Fruit fly (Drosophila melanogaster) whole organism, embryonic: Measurements from ENCODE around the gene CG7386.

Experiments
- Antp ChIP-seq: fragments of 200-800 bp; sonication (Bioruptor generic); optimal IDR thresholded peaks from 3 replicates; lab custom pipeline; 2016; ENCODE audit warnings: missing biosample characterization, missing genetic modification characterization
- B-H1 ChIP-seq: fragments of 200-800 bp; sonication (Bioruptor generic); IDR thresholded peaks from 3 replicates; pipeline ENCODE4 v1.3.6; 2022; ENCODE audit warnings: missing biosample characterization, missing genetic modification characterization
- CG10462 ChIP-seq: fragments of 200-800 bp; sonication (Bioruptor generic); optimal IDR thresholded peaks from 2 replicates; lab custom pipeline; 2016; ENCODE audit warnings: missing biosample characterization, missing genetic modification characterization
- CG10959 ChIP-seq: fragments of 200-800 bp; sonication (Bioruptor generic); IDR thresholded peaks from 2 replicates; pipeline ENCODE4 v1.3.6; 2022; ENCODE audit warnings: missing biosample characterization, missing genetic modification characterization
- CG12659 ChIP-seq: fragments of 200-800 bp; sonication (Bioruptor generic); optimal IDR thresholded peaks from 3 replicates; lab custom pipeline; 2017; ENCODE audit warnings: mild to moderate bottlenecking, missing biosample characterization, missing genetic modification reagents, missing genetic modification characterization
- CG14667 ChIP-seq: fragments of 200-800 bp; sonication (Bioruptor generic); IDR thresholded peaks from 2 replicates; pipeline ENCODE4 v1.3.6; 2022; ENCODE audit warnings: missing biosample characterization, missing genetic modification characterization
- CG15269 ChIP-seq: fragments of 200-800 bp; sonication (Bioruptor generic); optimal IDR thresholded peaks from 2 replicates; lab custom pipeline; 2018; ENCODE audit warnings: missing biosample characterization, mild to moderate bottlenecking, missing genetic modification characterization, moderate library complexity
- CG2678 ChIP-seq: fragments of 200-800 bp; sonication (Bioruptor generic); optimal IDR thresholded peaks from 3 replicates; lab custom pipeline; 2019; ENCODE audit warnings: missing biosample characterization, mild to moderate bottlenecking, missing genetic modification characterization, moderate library complexity
- CG3726 ChIP-seq: fragments of 200-800 bp; sonication (Bioruptor generic); IDR thresholded peaks from 3 replicates; pipeline ENCODE4, ENCODE4 v1.3.6; 2022; ENCODE audit warnings: missing biosample characterization, missing genetic modification characterization
- CG4282 ChIP-seq: fragments of 200-800 bp; sonication (Bioruptor generic); optimal IDR thresholded peaks from 2 replicates; lab custom pipeline; 2016; ENCODE audit warnings: missing biosample characterization, missing genetic modification characterization
- CG5180 ChIP-seq: fragments of 200-800 bp; sonication (Bioruptor generic); optimal IDR thresholded peaks from 3 replicates; lab custom pipeline; 2017; ENCODE audit warnings: missing biosample characterization, missing genetic modification characterization, mild to moderate bottlenecking, moderate library complexity, missing genetic modification reagents
- CG6175 ChIP-seq: fragments of 200-800 bp; sonication (Bioruptor generic); IDR thresholded peaks from 3 replicates; pipeline ENCODE4 v1.3.6; 2022; ENCODE audit warnings: missing biosample characterization, missing genetic modification characterization
- CG6254 ChIP-seq: fragments of 200-800 bp; sonication (Bioruptor generic); optimal IDR thresholded peaks from 3 replicates; lab custom pipeline; 2017; ENCODE audit warnings: mild to moderate bottlenecking, missing biosample characterization, missing genetic modification reagents, missing genetic modification characterization
- CG6813 ChIP-seq: fragments of 200-800 bp; sonication (Bioruptor generic); optimal IDR thresholded peaks from 2 replicates; lab custom pipeline; 2017; ENCODE audit warnings: missing biosample characterization, missing genetic modification characterization, mild to moderate bottlenecking, moderate library complexity, missing genetic modification reagents
- CG7357 ChIP-seq: fragments of 200-800 bp; sonication (Bioruptor generic); IDR thresholded peaks from 3 replicates; pipeline ENCODE4 v1.3.6; 2022; ENCODE audit warnings: missing biosample characterization, missing genetic modification characterization
- CG9215 ChIP-seq: fragments of 200-800 bp; sonication (Bioruptor generic); IDR thresholded peaks from 2 replicates; pipeline ENCODE4 v1.3.6; 2022; ENCODE audit warnings: missing biosample characterization, missing genetic modification characterization
- CG9797 ChIP-seq: fragments of 200-800 bp; sonication (Bioruptor generic); optimal IDR thresholded peaks from 3 replicates; lab custom pipeline; 2018; ENCODE audit warnings: missing biosample characterization, mild to moderate bottlenecking, missing genetic modification characterization
- CG9876 ChIP-seq: fragments of 200-800 bp; sonication (Bioruptor generic); optimal IDR thresholded peaks from 2 replicates; lab custom pipeline; 2016; ENCODE audit warnings: missing biosample characterization, missing genetic modification characterization
- Chrac-16 ChIP-seq: fragments of 200-800 bp; sonication (Bioruptor generic); optimal IDR thresholded peaks from 3 replicates; lab custom pipeline; 2016; ENCODE audit warnings: missing biosample characterization, missing genetic modification characterization
- Deaf1 ChIP-seq: fragments of 200-800 bp; optimal IDR thresholded peaks from 3 replicates; lab custom pipeline; 2019; ENCODE audit warnings: missing biosample characterization, mild to moderate bottlenecking, missing genetic modification characterization, moderate library complexity
- Ets65A ChIP-seq: fragments of 200-800 bp; sonication (Bioruptor generic); peaks from one replicate; lab custom pipeline; 2016; ENCODE audit warnings: missing biosample characterization, missing genetic modification characterization
- H2.0 ChIP-seq: fragments of 200-800 bp; sonication (Bioruptor generic); IDR thresholded peaks from 2 replicates; pipeline ENCODE4 v1.3.6; 2022; ENCODE audit warnings: missing biosample characterization, missing genetic modification characterization
- Hmx ChIP-seq: fragments of 200-800 bp; sonication (Bioruptor generic); optimal IDR thresholded peaks from 2 replicates; lab custom pipeline; 2016; ENCODE audit warnings: missing biosample characterization, missing genetic modification characterization
- Hr39 ChIP-seq: fragments of >200 bp; optimal IDR thresholded peaks from 2 replicates; lab custom pipeline; 2017
- Lpt ChIP-seq: fragments of >200 bp; optimal IDR thresholded peaks from 2 replicates; lab custom pipeline; 2018; ENCODE audit warnings: missing biosample characterization, missing genetic modification characterization
- Mes4 ChIP-seq: fragments of 200-800 bp; sonication (Bioruptor generic); optimal IDR thresholded peaks from 2 replicates; lab custom pipeline; 2016; ENCODE audit warnings: missing biosample characterization, missing genetic modification characterization
- Side ChIP-seq: fragments of 200-800 bp; sonication (Bioruptor generic); optimal IDR thresholded peaks from 2 replicates; lab custom pipeline; 2016; ENCODE audit warnings: missing biosample characterization, missing genetic modification characterization
- amos ChIP-seq: fragments of 200-800 bp; sonication (Bioruptor generic); IDR thresholded peaks from 2 replicates; pipeline ENCODE4 v1.3.6; 2022; ENCODE audit warnings: missing biosample characterization, missing genetic modification characterization; ENCODE audit not compliant: partially characterized antibody
- ash1 ChIP-seq: fragments of 200-800 bp; sonication (Bioruptor generic); optimal IDR thresholded peaks from 2 replicates; lab custom pipeline; 2018; ENCODE audit warnings: missing biosample characterization, mild to moderate bottlenecking, missing genetic modification characterization
- bowl ChIP-seq: fragments of 200-800 bp; sonication (Bioruptor generic); IDR thresholded peaks from 2 replicates; pipeline ENCODE4 v1.3.6; 2022; ENCODE audit warnings: missing biosample characterization, missing genetic modification characterization
- cas ChIP-seq: fragments of 200-800 bp; sonication (Bioruptor generic); IDR thresholded peaks from 2 replicates; pipeline ENCODE4 v1.3.6; 2022; ENCODE audit warnings: missing biosample characterization, missing genetic modification characterization
- cg ChIP-seq: fragments of 200-800 bp; sonication (Bioruptor generic); optimal IDR thresholded peaks from 3 replicates; lab custom pipeline; 2019; ENCODE audit warnings: missing biosample characterization, mild to moderate bottlenecking, missing genetic modification characterization, moderate library complexity
- ems ChIP-seq: fragments of 200-800 bp; sonication (Bioruptor generic); optimal IDR thresholded peaks from 3 replicates; lab custom pipeline; 2016; ENCODE audit warnings: missing biosample characterization, missing genetic modification characterization
- exex ChIP-seq: fragments of 200-800 bp; sonication (Bioruptor generic); optimal IDR thresholded peaks from 4 replicates; lab custom pipeline; 2018; ENCODE audit warnings: missing biosample characterization, mild to moderate bottlenecking, missing genetic modification characterization, moderate library complexity
- ftz-f1 ChIP-seq: fragments of 200-800 bp; sonication (Bioruptor generic); optimal IDR thresholded peaks from 2 replicates; lab custom pipeline; 2016; ENCODE audit warnings: missing biosample characterization, missing genetic modification characterization
- gem ChIP-seq: fragments of 200-800 bp; sonication (Bioruptor generic); optimal IDR thresholded peaks from 2 replicates; lab custom pipeline; 2019; ENCODE audit warnings: missing biosample characterization, mild to moderate bottlenecking, missing genetic modification characterization, moderate library complexity
- grn ChIP-seq: fragments of 200-800 bp; sonication (Bioruptor generic); optimal IDR thresholded peaks from 3 replicates; lab custom pipeline; 2017; ENCODE audit warnings: missing biosample characterization, missing genetic modification characterization
- lab ChIP-seq: fragments of 200-800 bp; sonication (Bioruptor generic); optimal IDR thresholded peaks from 3 replicates; lab custom pipeline; 2017; ENCODE audit warnings: missing biosample characterization, missing genetic modification characterization, mild to moderate bottlenecking, moderate library complexity, missing genetic modification reagents
- lola ChIP-seq, 3 experiments: fragments of >200 bp in 2 of 3; fragments of 200-800 bp in 1 of 3; sonication (Bioruptor generic) in 1 of 3; optimal IDR thresholded peaks; 2 replicates each; lab custom pipeline; 2017 to 2019; ENCODE audit warnings: missing biosample characterization in 3 of 3, missing genetic modification characterization in 3 of 3, mild to moderate bottlenecking in 1 of 3, moderate library complexity in 1 of 3
- mirr ChIP-seq: fragments of 200-800 bp; sonication (Bioruptor generic); optimal IDR thresholded peaks from 3 replicates; lab custom pipeline; 2018; ENCODE audit warnings: missing biosample characterization, mild to moderate bottlenecking, missing genetic modification characterization
- nmo ChIP-seq: fragments of 200-800 bp; sonication (Bioruptor generic); optimal IDR thresholded peaks from 2 replicates; lab custom pipeline; 2018; ENCODE audit warnings: missing biosample characterization, mild to moderate bottlenecking, missing genetic modification characterization, moderate library complexity
- pita ChIP-seq: fragments of 200-800 bp; sonication (Bioruptor generic); optimal IDR thresholded peaks from 2 replicates; lab custom pipeline; 2017; ENCODE audit warnings: missing biosample characterization, mild to moderate bottlenecking, missing genetic modification characterization
- seq ChIP-seq: fragments of 200-800 bp; sonication (Bioruptor generic); IDR thresholded peaks from 2 replicates; pipeline ENCODE4 v1.3.6; 2022; ENCODE audit warnings: missing biosample characterization, missing genetic modification characterization
- ssp ChIP-seq: fragments of 200-800 bp; sonication (Bioruptor generic); IDR thresholded peaks from 2 replicates; pipeline ENCODE4 v1.3.6; 2022; ENCODE audit warnings: missing biosample characterization, missing genetic modification characterization
- stwl ChIP-seq: fragments of 200-800 bp; sonication (Bioruptor generic); optimal IDR thresholded peaks from 3 replicates; lab custom pipeline; 2018; ENCODE audit warnings: missing biosample characterization, mild to moderate bottlenecking, missing genetic modification characterization, moderate library complexity
- sug ChIP-seq: fragments of 200-800 bp; optimal IDR thresholded peaks from 2 replicates; lab custom pipeline; 2019; ENCODE audit warnings: missing biosample characterization, mild to moderate bottlenecking, missing genetic modification characterization, moderate library complexity

The CG7386 gene

DNA sequence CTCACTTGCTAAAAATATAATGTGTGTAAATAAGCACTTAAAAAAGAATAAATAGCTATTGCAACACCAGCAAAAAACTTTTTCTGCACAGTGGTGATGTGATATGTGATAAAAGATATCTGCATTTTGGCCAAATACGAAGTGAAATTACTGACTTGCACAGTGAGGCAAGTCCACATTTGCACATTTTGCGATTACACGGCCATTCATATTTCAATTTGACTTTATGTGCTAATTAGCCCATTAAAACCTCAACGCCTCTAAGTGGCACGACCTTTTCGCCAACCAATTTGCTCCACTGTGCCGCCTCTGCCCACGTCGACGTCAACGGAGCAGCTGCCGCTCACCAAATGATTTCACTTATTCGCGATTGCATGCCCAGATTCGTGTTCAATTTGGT lies 30.6 kb downstream of the CG7386 start, which contains the start of gene CG33946 (continued):
- no peak for TF ChIP-seq Lpt (GFP tag; lab: Kevin White, UChicago)
- TF ChIP-seq CG2678: no peak
- no peak for TF ChIP-seq amos (GFP tag; lab: Robert Waterston, UW)
- no peak for TF ChIP-seq ftz-f1 (GFP tag; lab: Kevin White, UChicago)
- 0 out of 2 replicates have a peak, but pooled peaks have one; percentile 10 for TF ChIP-seq seq (GFP tag; lab: Robert Waterston, UW)
- TF ChIP-seq Deaf1: no peak
- TF ChIP-seq B-H1 (GFP tag; lab: Robert Waterston, UW): no peak
- no peak for TF ChIP-seq CG6813

DNA sequence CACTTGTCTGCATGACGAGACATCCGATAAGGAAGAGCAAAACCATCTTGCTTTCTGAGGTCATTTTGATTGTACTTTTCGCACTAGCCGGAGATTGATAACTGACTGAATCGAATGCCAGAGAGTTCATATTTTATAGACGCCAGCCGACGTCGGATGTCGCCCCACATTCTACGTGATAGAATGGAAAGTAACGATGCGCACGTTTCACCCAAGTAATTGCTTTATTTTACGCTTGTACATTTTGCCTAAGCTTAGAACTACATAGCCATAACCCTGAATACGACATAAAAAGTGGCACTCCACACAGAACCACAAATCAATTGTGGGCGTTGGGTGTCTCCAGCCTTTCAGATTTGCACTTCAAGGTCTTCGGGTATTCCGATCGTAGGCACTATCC lies 42.7 kb downstream of the CG7386 start, which contains the start of gene CG13299:
Gene CG13299, minus strand, starts transcription at position 101 of the 400 bp plus-strand sequence.
- TF ChIP-seq CG7357 (GFP tag; lab: Robert Waterston, UW) (no peak), bowl (GFP tag; lab: Robert Waterston, UW) (no peak), sug (tag; lab: Kevin White, UChicago) (no peak), nmo (GFP tag; lab: Kevin White, UChicago) (no peak), Antp (no peak)

DNA sequence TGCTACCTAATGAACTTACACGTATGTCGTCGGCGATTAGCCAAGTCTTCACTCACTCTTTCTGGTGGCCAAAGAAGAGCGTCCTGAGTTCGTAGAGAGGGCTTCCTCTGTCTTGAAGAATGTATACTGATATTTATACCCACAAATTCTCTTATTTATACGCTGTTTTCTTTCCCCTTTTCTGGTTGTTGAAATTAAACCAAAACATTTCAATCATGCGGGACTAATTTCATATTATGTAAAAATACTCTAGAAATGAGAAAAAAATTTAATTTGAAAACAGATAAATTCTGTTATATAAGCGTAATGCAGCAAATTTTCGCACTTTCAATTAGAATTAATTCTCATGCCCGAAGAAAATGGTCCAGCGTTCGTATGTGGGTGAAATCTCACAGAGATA lies 43.7 kb downstream of the CG7386 start, which contains the start of gene BG642312:
Gene BG642312, minus strand, starts transcription at position 101 of the 400 bp plus-strand sequence.
- TF ChIP-seq pita (GFP tag; lab: Kevin White, UChicago): no peak
- no peak for TF ChIP-seq lab (GFP tag; lab: Kevin White, UChicago)
- no peak for TF ChIP-seq Ets65A (GFP tag; lab: Kevin White, UChicago)
- TF ChIP-seq Side (GFP tag; lab: Kevin White, UChicago): no peak
- TF ChIP-seq cg (GFP tag; lab: Kevin White, UChicago): no peak
- no peak for TF ChIP-seq CG6254 (GFP tag; lab: Kevin White, UChicago)
- no peak for TF ChIP-seq gem
- no peak for TF ChIP-seq Hr39 (lab: Kevin White, UChicago)
- no peak for TF ChIP-seq CG14667 (GFP tag; lab: Robert Waterston, UW)

DNA sequence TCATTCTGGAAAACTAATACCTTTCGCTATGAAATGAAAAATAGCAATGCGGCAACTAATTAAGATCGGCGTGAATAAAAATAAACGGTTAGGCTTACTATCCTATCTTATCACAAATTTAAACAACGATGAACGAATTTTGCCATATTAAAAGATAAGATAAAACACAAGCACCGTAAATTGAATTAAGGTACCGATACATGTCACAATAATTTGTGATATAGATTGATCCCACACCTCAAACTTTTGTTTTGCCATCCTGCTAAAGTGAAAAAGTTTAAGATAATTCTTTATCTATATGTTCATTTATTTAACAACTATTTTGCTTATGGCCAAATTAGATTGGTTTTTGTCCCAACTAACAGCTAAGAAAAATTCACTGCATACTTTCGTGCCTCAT lies 44.5 kb downstream of the CG7386 start, which contains the start of gene CG42714:
Gene CG42714, minus strand, starts transcription at position 22 of the 400 bp plus-strand sequence.
- TF ChIP-seq CG10959 (GFP tag; lab: Robert Waterston, UW) (no peak), exex (tag; lab: Kevin White, UChicago) (peak; percentile 84), ssp (GFP tag; lab: Robert Waterston, UW) (no peak), grn (GFP tag; lab: Kevin White, UChicago) (peak; percentile 44), CG5180 (GFP tag; lab: Kevin White, UChicago) (no peak), CG6175 (GFP tag; lab: Robert Waterston, UW) (no peak), CG12659 (GFP tag; lab: Kevin White, UChicago) (no peak), Lpt (GFP tag; lab: Kevin White, UChicago) (no peak), ems (no peak), CG3726 (GFP tag; lab: Robert Waterston, UW) (no peak), mirr (GFP tag; lab: Kevin White, UChicago) (peak; percentile 95), cas (no peak), lola (GFP tag; optimal IDR thresholded peaks at IDR 0.05; lab: Kevin White, UChicago) (no peak), CG10462 (GFP tag; lab: Kevin White, UChicago) (no peak), Deaf1 (no peak), Mes4 (no peak), stwl (tag; lab: Kevin White, UChicago) (peak; percentile 27), CG9797 (GFP tag; lab: Kevin White, UChicago) (no peak), CG9215 (no peak), CG15269 (tag; lab: Kevin White, UChicago) (no peak), Hmx (GFP tag; lab: Kevin White, UChicago) (no peak), ash1 (GFP tag; lab: Kevin White, UChicago) (no peak), CG4282 (GFP tag; lab: Kevin White, UChicago) (no peak), H2.0 (GFP tag; lab: Robert Waterston, UW) (no peak), CG9876 (GFP tag; lab: Kevin White, UChicago) (no peak), Chrac-16 (no peak), pita (GFP tag; lab: Kevin White, UChicago) (peak; percentile 3)
